Worm (Caenorhabditis elegans) whole organism, young adult: ENCODE measurements around the gene fbxa-82.

Source experiments
- B0019.2 ChIP-seq: fragments of 200-800 bp; sonication (Bioruptor generic); conservative IDR thresholded peaks from 2 replicates; pipeline ENCODE4 v1.3.6; 2022; ENCODE audit warnings: missing genetic modification reagents, missing genetic modification characterization, missing compliant biosample characterization
- F52B5.7 ChIP-seq: sonication (generic microtip); optimal IDR thresholded peaks from 2 replicates; lab custom pipeline; 2016; ENCODE audit warnings: mild to moderate bottlenecking, missing genetic modification characterization, missing compliant biosample characterization
- athp-1 ChIP-seq: sonication (generic microtip); optimal IDR thresholded peaks from 2 replicates; lab custom pipeline; 2017; ENCODE audit warnings: mild to moderate bottlenecking, missing genetic modification characterization, missing compliant biosample characterization
- attf-6 ChIP-seq: fragments of 200-800 bp; sonication (Bioruptor generic); IDR thresholded peaks from 2 replicates; pipeline ENCODE4 v1.3.6; 2022; ENCODE audit warnings: missing genetic modification reagents, missing genetic modification characterization, missing compliant biosample characterization
- egl-44 ChIP-seq: fragments of 200-800 bp; sonication (Bioruptor generic); IDR thresholded peaks from 2 replicates; pipeline ENCODE4 v1.3.6; 2022; ENCODE audit warnings: missing genetic modification reagents, missing genetic modification characterization, missing compliant biosample characterization
- ets-4 ChIP-seq: fragments of 200-800 bp; sonication (Bioruptor generic); optimal IDR thresholded peaks from 2 replicates; lab custom pipeline; 2018; ENCODE audit warnings: mild to moderate bottlenecking, missing genetic modification characterization, missing compliant biosample characterization
- lin-35 ChIP-seq, 3 experiments: fragments of 150-350 bp in 2 of 3; sonication (generic microtip) in 1 of 3; optimal IDR thresholded peaks; 2 replicates each; lab custom pipeline; 2014 to 2018; ENCODE audit warnings: missing biosample characterization in 3 of 3, missing genetic modification characterization in 3 of 3, missing genetic modification reagents in 3 of 3
- lir-1 ChIP-seq: fragments of 200-800 bp; sonication (Bioruptor generic); conservative IDR thresholded peaks from 2 replicates; pipeline ENCODE4 v1.3.6; 2022; ENCODE audit warnings: missing genetic modification reagents, missing genetic modification characterization, missing compliant biosample characterization
- lsy-27 ChIP-seq: sonication (generic microtip); optimal IDR thresholded peaks from 2 replicates; lab custom pipeline; 2017; ENCODE audit warnings: missing genetic modification characterization, mild to moderate bottlenecking, missing compliant biosample characterization, antibody characterized with exemption, missing genotype, borderline replicate concordance; ENCODE audit not compliant: insufficient read depth
- madf-3 ChIP-seq: fragments of 200-800 bp; sonication (Bioruptor generic); IDR thresholded peaks from 2 replicates; pipeline ENCODE4 v1.3.6; 2022; ENCODE audit warnings: missing genetic modification reagents, missing genetic modification characterization, missing compliant biosample characterization
- mcd-1 ChIP-seq: fragments of 200-800 bp; sonication (Bioruptor generic); IDR thresholded peaks from 2 replicates; pipeline ENCODE4 v1.3.6; 2022; ENCODE audit warnings: missing genetic modification reagents, missing genetic modification characterization, missing compliant biosample characterization

ce11 chrV:15048107-15048506 is 4.2 kb downstream of the fbxa-82 start, which contains the start of gene sdc-3:
- no peak for TF ChIP-seq attf-6
- TF ChIP-seq lin-35 (GFP tag; optimal IDR thresholded peaks at IDR 0.05; lab: Kevin White, UChicago): no peak
- TF ChIP-seq madf-3 (GFP tag; lab: Robert Waterston, UW): no peak
- TF ChIP-seq athp-1 (tag; lab: Kevin White, UChicago): no peak
- no peak for TF ChIP-seq B0019.2 (GFP tag; lab: Robert Waterston, UW)
- no peak for TF ChIP-seq mcd-1 (GFP tag; lab: Robert Waterston, UW)
- no peak for TF ChIP-seq egl-44 (GFP tag; lab: Robert Waterston, UW)
- no peak for TF ChIP-seq lir-1
- TF ChIP-seq ets-4 (GFP tag; lab: Kevin White, UChicago): no peak
- TF ChIP-seq F52B5.7: no peak
- TF ChIP-seq lsy-27: no peak
